Fruit fly (Drosophila melanogaster) whole organism, embryonic: ENCODE results near the gene Atu.

Source experiments
- Antp ChIP-seq: fragments of 200-800 bp; sonication (Bioruptor generic); optimal IDR thresholded peaks from 3 replicates; lab custom pipeline; 2016; ENCODE audit warnings: missing biosample characterization, missing genetic modification characterization
- CG10267 ChIP-seq: fragments of 200-800 bp; sonication (Bioruptor generic); optimal IDR thresholded peaks from 2 replicates; lab custom pipeline; 2018; ENCODE audit warnings: missing biosample characterization, mild to moderate bottlenecking, missing genetic modification characterization, moderate library complexity
- CG10959 ChIP-seq: fragments of 200-800 bp; sonication (Bioruptor generic); IDR thresholded peaks from 2 replicates; pipeline ENCODE4 v1.3.6; 2022; ENCODE audit warnings: missing biosample characterization, missing genetic modification characterization
- CG11696 ChIP-seq: fragments of 200-800 bp; sonication (Bioruptor generic); IDR thresholded peaks from 2 replicates; pipeline ENCODE4 v1.3.6; 2022; ENCODE audit warnings: missing biosample characterization, missing genetic modification characterization
- CG12155 ChIP-seq: fragments of 200-800 bp; sonication (Bioruptor generic); optimal IDR thresholded peaks from 3 replicates; lab custom pipeline; 2016; ENCODE audit warnings: missing biosample characterization, missing genetic modification characterization
- CG15514 ChIP-seq: fragments of 200-800 bp; sonication (Bioruptor generic); optimal IDR thresholded peaks from 3 replicates; lab custom pipeline; 2017; ENCODE audit warnings: missing biosample characterization, missing genetic modification characterization, mild to moderate bottlenecking, moderate library complexity, missing genetic modification reagents
- CG18262 ChIP-seq: fragments of 200-800 bp; optimal IDR thresholded peaks from 3 replicates; lab custom pipeline; 2019; ENCODE audit warnings: missing biosample characterization, mild to moderate bottlenecking, missing genetic modification characterization, moderate library complexity
- CG2712 ChIP-seq: fragments of 200-800 bp; optimal IDR thresholded peaks from 3 replicates; lab custom pipeline; 2019; ENCODE audit warnings: missing biosample characterization, mild to moderate bottlenecking, missing genetic modification characterization, moderate library complexity
- CG31224 ChIP-seq: fragments of 200-800 bp; sonication (Bioruptor generic); IDR thresholded peaks from 2 replicates; pipeline ENCODE4 v1.3.6; 2022; ENCODE audit warnings: missing biosample characterization, missing genetic modification characterization
- CG4404 ChIP-seq: fragments of 200-800 bp; sonication (Bioruptor generic); IDR thresholded peaks from 2 replicates; pipeline ENCODE4 v1.3.6; 2022; ENCODE audit warnings: missing biosample characterization, missing genetic modification characterization
- CG4424 ChIP-seq: fragments of 200-800 bp; sonication (Bioruptor generic); optimal IDR thresholded peaks from 3 replicates; lab custom pipeline; 2016; ENCODE audit warnings: missing biosample characterization, missing genetic modification characterization
- CG5953 ChIP-seq: fragments of 200-800 bp; sonication (Bioruptor generic); IDR thresholded peaks from 2 replicates; pipeline ENCODE4 v1.3.6; 2022; ENCODE audit warnings: missing biosample characterization, missing genetic modification characterization
- CG6854 ChIP-seq: fragments of 200-800 bp; sonication (Bioruptor generic); optimal IDR thresholded peaks from 3 replicates; lab custom pipeline; 2017; ENCODE audit warnings: missing biosample characterization, mild to moderate bottlenecking, missing genetic modification characterization
- CG7963 ChIP-seq: fragments of 200-800 bp; sonication (Bioruptor generic); IDR thresholded peaks from 3 replicates; pipeline ENCODE4 v1.3.6; 2022; ENCODE audit warnings: missing biosample characterization, missing genetic modification characterization; ENCODE audit not compliant: partially characterized antibody
- CTCF ChIP-seq: fragments of 200-800 bp; sonication (Bioruptor generic); optimal IDR thresholded peaks from 2 replicates; lab custom pipeline; 2017; ENCODE audit warnings: missing biosample characterization, mild to moderate bottlenecking, missing genetic modification characterization, moderate library complexity
- Chrac-16 ChIP-seq: fragments of 200-800 bp; sonication (Bioruptor generic); optimal IDR thresholded peaks from 3 replicates; lab custom pipeline; 2016; ENCODE audit warnings: missing biosample characterization, missing genetic modification characterization
- Dref ChIP-seq: fragments of 200-800 bp; sonication (Bioruptor generic); IDR thresholded peaks from 2 replicates; pipeline ENCODE4 v1.3.6; 2022; ENCODE audit warnings: missing biosample characterization, missing genetic modification characterization
- E2f2 ChIP-seq: fragments of 200-800 bp; sonication (Bioruptor generic); IDR thresholded peaks from 2 replicates; pipeline ENCODE4 v1.3.6; 2022; ENCODE audit warnings: missing biosample characterization, missing genetic modification characterization
- HLHmδ ChIP-seq: fragments of 200-800 bp; sonication (Bioruptor generic); optimal IDR thresholded peaks from 2 replicates; lab custom pipeline; 2018; ENCODE audit warnings: missing biosample characterization, mild to moderate bottlenecking, missing genetic modification characterization, moderate library complexity
- Lim3 ChIP-seq: fragments of 200-800 bp; sonication (Bioruptor generic); IDR thresholded peaks from 2 replicates; pipeline ENCODE4 v1.3.6; 2022; ENCODE audit warnings: missing biosample characterization, missing genetic modification characterization
- Lpt ChIP-seq: fragments of >200 bp; optimal IDR thresholded peaks from 2 replicates; lab custom pipeline; 2018; ENCODE audit warnings: missing biosample characterization, missing genetic modification characterization
- Nf-YC ChIP-seq: fragments of 200-800 bp; optimal IDR thresholded peaks from 3 replicates; lab custom pipeline; 2019; ENCODE audit warnings: missing biosample characterization, mild to moderate bottlenecking, missing genetic modification characterization, moderate library complexity
- Six4 ChIP-seq: fragments of 200-800 bp; sonication (Bioruptor generic); optimal IDR thresholded peaks from 2 replicates; lab custom pipeline; 2016; ENCODE audit warnings: missing biosample characterization, missing genetic modification characterization
- Xbp1 ChIP-seq: fragments of 200-800 bp; sonication (Bioruptor generic); optimal IDR thresholded peaks from 3 replicates; lab custom pipeline; 2016; ENCODE audit warnings: missing biosample characterization, mild to moderate bottlenecking, missing genetic modification characterization
- Xrp1 ChIP-seq: fragments of 200-800 bp; sonication (Bioruptor generic); IDR thresholded peaks from 2 replicates; pipeline ENCODE4 v1.3.6; 2022; ENCODE audit warnings: missing biosample characterization, missing genetic modification characterization
- ab ChIP-seq: fragments of 200-800 bp; sonication (Bioruptor generic); optimal IDR thresholded peaks from 2 replicates; lab custom pipeline; 2016; ENCODE audit warnings: missing biosample characterization, missing genetic modification characterization
- ara ChIP-seq: fragments of 200-800 bp; sonication (Bioruptor generic); IDR thresholded peaks from 2 replicates; pipeline ENCODE4 v1.3.6; 2022; ENCODE audit warnings: missing biosample characterization, missing genetic modification characterization
- br ChIP-seq: fragments of >200 bp; optimal IDR thresholded peaks from 2 replicates; lab custom pipeline; 2017
- caup ChIP-seq: fragments of 200-800 bp; sonication (Bioruptor generic); optimal IDR thresholded peaks from 3 replicates; lab custom pipeline; 2017; ENCODE audit warnings: missing biosample characterization, mild to moderate bottlenecking, missing genetic modification characterization, moderate library complexity; ENCODE audit not compliant: severe bottlenecking
- chinmo ChIP-seq: fragments of 200-800 bp; sonication (Bioruptor generic); IDR thresholded peaks from 4 replicates; pipeline ENCODE4 v1.3.6; 2022; ENCODE audit warnings: missing biosample characterization, missing genetic modification characterization; ENCODE audit not compliant: partially characterized antibody
- chn ChIP-seq: fragments of 200-800 bp; sonication (Bioruptor generic); optimal IDR thresholded peaks from 2 replicates; lab custom pipeline; 2016; ENCODE audit warnings: missing biosample characterization, missing genetic modification characterization
- dmrt99B ChIP-seq: fragments of 200-800 bp; sonication (Bioruptor generic); optimal IDR thresholded peaks from 2 replicates; lab custom pipeline; 2018; ENCODE audit warnings: missing biosample characterization, mild to moderate bottlenecking, missing genetic modification characterization, moderate library complexity
- dysf ChIP-seq: fragments of 200-800 bp; sonication (Bioruptor generic); IDR thresholded peaks from 3 replicates; pipeline ENCODE4 v1.3.6; 2022; ENCODE audit warnings: missing biosample characterization, missing genetic modification characterization
- gcm2 ChIP-seq: fragments of 200-800 bp; sonication (Bioruptor generic); optimal IDR thresholded peaks from 2 replicates; lab custom pipeline; 2016; ENCODE audit warnings: missing biosample characterization, missing genetic modification characterization
- grau ChIP-seq: fragments of 200-800 bp; optimal IDR thresholded peaks from 3 replicates; lab custom pipeline; 2019; ENCODE audit warnings: missing biosample characterization, mild to moderate bottlenecking, missing genetic modification characterization, moderate library complexity
- gsb-n ChIP-seq: fragments of 200-800 bp; sonication (Bioruptor generic); optimal IDR thresholded peaks from 3 replicates; lab custom pipeline; 2018; ENCODE audit warnings: missing biosample characterization, mild to moderate bottlenecking, missing genetic modification characterization
- hbn ChIP-seq: fragments of 200-800 bp; sonication (Bioruptor generic); IDR thresholded peaks from 2 replicates; pipeline ENCODE4 v1.3.6; 2022; ENCODE audit warnings: missing biosample characterization, missing genetic modification characterization; ENCODE audit not compliant: partially characterized antibody
- nau ChIP-seq: fragments of 200-800 bp; sonication (Bioruptor generic); optimal IDR thresholded peaks from 3 replicates; lab custom pipeline; 2017; ENCODE audit warnings: missing biosample characterization, mild to moderate bottlenecking, missing genetic modification characterization, missing genetic modification reagents
- nmo ChIP-seq: fragments of 200-800 bp; sonication (Bioruptor generic); optimal IDR thresholded peaks from 2 replicates; lab custom pipeline; 2018; ENCODE audit warnings: missing biosample characterization, mild to moderate bottlenecking, missing genetic modification characterization, moderate library complexity
- odd ChIP-seq: fragments of 200-800 bp; sonication (Bioruptor generic); optimal IDR thresholded peaks from 2 replicates; lab custom pipeline; 2017; ENCODE audit warnings: missing biosample characterization, mild to moderate bottlenecking, missing genetic modification characterization
- prd ChIP-seq, 3 experiments: fragments of >200 bp in 2 of 3; fragments of 200-800 bp in 1 of 3; sonication (Bioruptor generic) in 1 of 3; optimal IDR thresholded peaks in 2 of 3; IDR thresholded peaks in 1 of 3; 2 replicates in 2 of 3; 3 replicates in 1 of 3; pipeline versions ENCODE4 v1.3.6 to Lab custom; 2017 to 2022; ENCODE audit warnings: missing biosample characterization in 1 of 3, missing genetic modification characterization in 1 of 3
- repo ChIP-seq: fragments of 200-800 bp; sonication (Bioruptor generic); optimal IDR thresholded peaks from 2 replicates; lab custom pipeline; 2016; ENCODE audit warnings: missing biosample characterization, missing genetic modification characterization
- sens ChIP-seq: fragments of 200-800 bp; sonication (Bioruptor generic); peaks from one replicate; lab custom pipeline; 2016; ENCODE audit warnings: missing biosample characterization, missing genetic modification characterization
- sim ChIP-seq: fragments of 200-800 bp; sonication (Bioruptor generic); IDR thresholded peaks from 2 replicates; pipeline ENCODE4 v1.3.6; 2022; ENCODE audit warnings: missing biosample characterization, missing genetic modification characterization
- tgo ChIP-seq: fragments of 200-800 bp; sonication (Bioruptor generic); IDR thresholded peaks from 3 replicates; pipeline ENCODE4 v1.3.6; 2022; ENCODE audit warnings: missing biosample characterization, missing genetic modification characterization
- tup ChIP-seq: fragments of 200-800 bp; sonication (Bioruptor generic); optimal IDR thresholded peaks from 2 replicates; lab custom pipeline; 2016; ENCODE audit warnings: missing biosample characterization, mild to moderate bottlenecking, missing genetic modification characterization, moderate library complexity
- unpg ChIP-seq: fragments of 200-800 bp; sonication (Bioruptor generic); optimal IDR thresholded peaks from 3 replicates; lab custom pipeline; 2018; ENCODE audit warnings: missing biosample characterization, mild to moderate bottlenecking, missing genetic modification characterization, moderate library complexity
- zen2 ChIP-seq: fragments of 200-800 bp; sonication (Bioruptor generic); IDR thresholded peaks from 3 replicates; pipeline ENCODE4 v1.3.6; 2022; ENCODE audit warnings: missing biosample characterization, missing genetic modification characterization; ENCODE audit not compliant: partially characterized antibody
- zfh2 ChIP-seq: fragments of 200-800 bp; sonication (Bioruptor generic); optimal IDR thresholded peaks from 2 replicates; lab custom pipeline; 2016; ENCODE audit warnings: missing biosample characterization, missing genetic modification characterization

The Atu gene

DNA sequence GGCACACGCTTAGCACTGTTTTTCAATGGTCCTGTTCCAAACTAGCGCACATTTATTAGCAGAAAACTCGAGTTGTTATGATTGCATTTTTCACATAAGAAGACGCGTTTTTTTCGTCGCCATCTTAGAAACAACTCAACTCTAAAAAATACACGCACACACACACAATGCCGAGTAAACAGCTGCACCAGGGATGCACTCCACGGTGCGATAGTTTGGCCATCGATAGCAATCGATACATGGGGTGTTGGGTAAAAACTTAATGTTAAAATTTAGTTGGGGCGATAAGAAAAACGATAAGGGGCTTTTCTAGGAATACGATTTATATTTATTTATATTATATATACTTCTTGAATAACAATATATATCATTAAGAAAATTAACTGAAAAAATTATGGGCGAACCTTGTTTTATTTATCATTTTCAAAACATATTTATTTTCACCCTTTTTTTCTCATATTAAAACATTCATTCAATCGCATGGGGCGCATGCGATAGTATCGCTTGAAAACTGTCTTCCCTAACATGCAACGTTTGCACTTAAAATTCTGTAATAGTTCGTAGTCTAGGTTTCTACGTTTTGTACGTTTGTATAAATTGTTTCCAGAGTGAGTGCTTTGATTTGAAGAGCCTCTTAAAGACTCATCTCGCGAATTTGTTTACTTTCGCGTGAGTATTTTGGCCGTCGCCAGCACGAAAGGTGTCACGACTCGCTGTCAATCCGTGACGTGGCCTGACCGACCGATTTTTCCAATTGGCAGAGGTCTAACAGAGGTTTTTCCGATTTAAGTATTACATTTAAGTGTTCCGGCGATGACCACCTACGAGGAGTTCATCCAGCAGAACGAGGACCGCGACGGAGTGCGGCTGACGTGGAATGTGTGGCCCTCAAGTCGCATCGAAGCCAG is 35.7 kb downstream of the Atu start, which contains the start of the genes MTA1-like and Sec23 (continued):
- TF ChIP-seq zen2 (GFP tag; lab: Robert Waterston, UW) (peak; percentile 85; the same call in 2 of the 3 replicates), Dref (peak; percentile 82), CG6854 (no peak), br (lab: Kevin White, UChicago) (no peak), prd (optimal IDR thresholded peaks at IDR 0.05; lab: Kevin White, UChicago) (no peak), prd (GFP tag; IDR thresholded peaks at IDR 0.05; lab: Robert Waterston, UW) (peak; percentile 52; the same call in 1 of the 3 replicates), unpg (GFP tag; lab: Kevin White, UChicago) (peak; percentile 29), HLHmδ (peak; percentile 41), caup (peak; percentile 23), zfh2 (GFP tag; lab: Kevin White, UChicago) (peak; percentile 54), odd (GFP tag; lab: Kevin White, UChicago) (no peak), CG11696 (GFP tag; lab: Robert Waterston, UW) (no peak), CG4404 (GFP tag; lab: Robert Waterston, UW) (peak; percentile 35; the same call in 1 of the 2 replicates), CG5953 (GFP tag; lab: Robert Waterston, UW) (no peak), CG2712 (tag; lab: Kevin White, UChicago) (peak; percentile 69), CG15514 (peak; percentile 36), CG7963 (GFP tag; lab: Robert Waterston, UW) (peak; percentile 74; the same call in 2 of the 3 replicates), chinmo (GFP tag; lab: Robert Waterston, UW) (peak; percentile 96), grau (tag; lab: Kevin White, UChicago) (peak; percentile 63), CG18262 (tag; lab: Kevin White, UChicago) (peak; percentile 75), Xbp1 (GFP tag; lab: Kevin White, UChicago) (peak; percentile 76), sim (no peak), hbn (GFP tag; lab: Robert Waterston, UW) (peak; percentile 88), CG31224 (GFP tag; lab: Robert Waterston, UW) (peak; percentile 5; the same call in 1 of the 2 replicates), ab (GFP tag; lab: Kevin White, UChicago) (no peak), CG10267 (tag; lab: Kevin White, UChicago) (peak; percentile 80), gcm2 (peak; percentile 47), dmrt99B (tag; lab: Kevin White, UChicago) (peak; percentile 51), CG4424 (GFP tag; lab: Kevin White, UChicago) (peak; percentile 56), Six4 (GFP tag; lab: Kevin White, UChicago) (no peak), E2f2 (GFP tag; lab: Robert Waterston, UW) (no peak), sens (GFP tag; lab: Kevin White, UChicago) (peak; percentile 81), dysf (GFP tag; lab: Robert Waterston, UW) (peak; percentile 17; the same call in 1 of the 3 replicates), Chrac-16 (GFP tag; lab: Kevin White, UChicago) (peak; percentile 43), Xrp1 (GFP tag; lab: Robert Waterston, UW) (no peak), nmo (GFP tag; lab: Kevin White, UChicago) (peak; percentile 79), Lpt (GFP tag; lab: Kevin White, UChicago) (no peak), Lim3 (GFP tag; lab: Robert Waterston, UW) (no peak), repo (GFP tag; lab: Kevin White, UChicago) (no peak), tgo (GFP tag; lab: Robert Waterston, UW) (peak; percentile 40; the same call in 1 of the 3 replicates), chn (GFP tag; lab: Kevin White, UChicago) (peak; percentile 21), CTCF (GFP tag; lab: Kevin White, UChicago) (peak; percentile 35), CG10959 (GFP tag; lab: Robert Waterston, UW) (no peak), Nf-YC (tag; lab: Kevin White, UChicago) (peak; percentile 69), nau (no peak), ara (GFP tag; lab: Robert Waterston, UW) (no peak), CG12155 (GFP tag; lab: Kevin White, UChicago) (peak; percentile 33), tup (GFP tag; lab: Kevin White, UChicago) (peak; percentile 51), gsb-n (tag; lab: Kevin White, UChicago) (peak; percentile 25), Antp (GFP tag; lab: Kevin White, UChicago) (no peak)
